Worm (Caenorhabditis elegans): ENCODE results near the gene C14C6.3.

DNA sequence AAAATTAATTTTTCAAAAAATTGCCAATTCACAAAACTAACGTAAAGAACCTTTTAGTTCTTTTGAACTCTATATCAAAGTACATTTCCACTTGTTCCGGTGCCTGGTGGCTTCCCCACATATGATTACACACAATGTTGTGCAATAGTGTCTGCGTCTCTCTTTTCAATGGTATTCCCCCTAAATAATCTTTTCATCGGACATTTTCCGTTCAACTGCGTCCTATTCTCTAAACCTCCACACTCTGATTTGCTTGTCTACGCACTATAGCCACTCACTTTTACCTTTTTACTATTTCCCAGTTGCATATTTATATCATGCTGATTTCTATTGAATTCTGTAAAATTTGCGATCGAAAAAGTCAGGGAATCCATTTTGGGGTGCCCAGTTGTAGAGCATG is 11.2 kb upstream of the C14C6.3 start, which contains the start of gene nhr-58:
- no peak for TF ChIP-seq aly-1 (tag; optimal IDR thresholded peaks at IDR 0.05)
- no peak for TF ChIP-seq ama-1 (optimal IDR thresholded peaks at IDR 0.05)
- TF ChIP-seq tra-4 (tag; optimal IDR thresholded peaks at IDR 0.05) = no peak
- no peak for TF ChIP-seq ceh-36 (tag; optimal IDR thresholded peaks at IDR 0.05)
- TF ChIP-seq hnd-1 (tag; optimal IDR thresholded peaks at IDR 0.05) = no peak
- TF ChIP-seq tbx-11 (GFP tag; IDR thresholded peaks at IDR 0.05) = no peak
- TF ChIP-seq B0310.2 (tag; optimal IDR thresholded peaks at IDR 0.05) = no peak
- TF ChIP-seq F13C5.2 (tag; optimal IDR thresholded peaks at IDR 0.05) = no peak
- TF ChIP-seq ets-7 (tag; optimal IDR thresholded peaks at IDR 0.05) = no peak
- TF ChIP-seq flt-1 (GFP tag; IDR thresholded peaks at IDR 0.05) = no peak

Data from whole organism, early embryonic.